Fruit fly (Drosophila melanogaster) whole organism, embryonic: ENCODE data around the gene peng.
A peak's percentile ranks its signal among the peaks of the same experiment; 100 is the strongest.

Experiments
- Awh ChIP-seq: fragments of 200-800 bp; sonication (Bioruptor generic); IDR thresholded peaks from 2 replicates; pipeline ENCODE4, ENCODE4 v1.3.6; 2022; ENCODE audit warnings: missing biosample characterization, missing genetic modification characterization
- BEAF-32 ChIP-seq: fragments of 200-800 bp; sonication (Bioruptor generic); optimal IDR thresholded peaks from 3 replicates; lab custom pipeline; 2017; ENCODE audit warnings: missing biosample characterization, missing genetic modification characterization, mild to moderate bottlenecking, moderate library complexity, missing genetic modification reagents
- CG10959 ChIP-seq: fragments of 200-800 bp; sonication (Bioruptor generic); IDR thresholded peaks from 2 replicates; pipeline ENCODE4 v1.3.6; 2022; ENCODE audit warnings: missing biosample characterization, missing genetic modification characterization
- CG12236 ChIP-seq: fragments of 200-800 bp; sonication (Bioruptor generic); optimal IDR thresholded peaks from 2 replicates; lab custom pipeline; 2016; ENCODE audit warnings: missing biosample characterization, missing genetic modification characterization
- CG12299 ChIP-seq: fragments of 200-800 bp; sonication (Bioruptor generic); optimal IDR thresholded peaks from 2 replicates; lab custom pipeline; 2018; ENCODE audit warnings: missing biosample characterization, mild to moderate bottlenecking, missing genetic modification characterization
- CG1647 ChIP-seq: fragments of 200-800 bp; sonication (Bioruptor generic); optimal IDR thresholded peaks from 3 replicates; lab custom pipeline; 2016; ENCODE audit warnings: missing biosample characterization, missing genetic modification characterization
- CG16863 ChIP-seq: fragments of 200-800 bp; sonication (Bioruptor generic); optimal IDR thresholded peaks from 3 replicates; lab custom pipeline; 2016; ENCODE audit warnings: missing biosample characterization, missing genetic modification characterization
- CG17912 ChIP-seq: fragments of 200-800 bp; sonication (Bioruptor generic); optimal IDR thresholded peaks from 2 replicates; lab custom pipeline; 2018; ENCODE audit warnings: missing biosample characterization, mild to moderate bottlenecking, missing genetic modification characterization
- CG2116 ChIP-seq: fragments of 200-800 bp; sonication (Bioruptor generic); optimal IDR thresholded peaks from 3 replicates; lab custom pipeline; 2018; ENCODE audit warnings: missing biosample characterization, mild to moderate bottlenecking, missing genetic modification characterization
- CG2199 ChIP-seq: fragments of 200-800 bp; sonication (Bioruptor generic); IDR thresholded peaks from 3 replicates; pipeline ENCODE4 v1.3.6; 2022; ENCODE audit warnings: missing biosample characterization, missing genetic modification characterization
- CG30020 ChIP-seq: fragments of 200-800 bp; optimal IDR thresholded peaks from 2 replicates; lab custom pipeline; 2019; ENCODE audit warnings: missing biosample characterization, mild to moderate bottlenecking, missing genetic modification characterization, moderate library complexity
- CG31365 ChIP-seq: fragments of 200-800 bp; sonication (Bioruptor generic); optimal IDR thresholded peaks from 2 replicates; lab custom pipeline; 2018; ENCODE audit warnings: missing biosample characterization, mild to moderate bottlenecking, missing genetic modification characterization
- CG32772 ChIP-seq: fragments of 200-800 bp; sonication (Bioruptor generic); IDR thresholded peaks from 2 replicates; pipeline ENCODE4 v1.3.6; 2022; ENCODE audit warnings: missing biosample characterization, missing genetic modification characterization
- CG33213 ChIP-seq: fragments of 200-800 bp; sonication (Bioruptor generic); optimal IDR thresholded peaks from 3 replicates; lab custom pipeline; 2016; ENCODE audit warnings: missing biosample characterization, missing genetic modification characterization
- CG3407 ChIP-seq: fragments of 200-800 bp; sonication (Bioruptor generic); optimal IDR thresholded peaks from 2 replicates; lab custom pipeline; 2018; ENCODE audit warnings: missing biosample characterization, mild to moderate bottlenecking, missing genetic modification characterization
- CG4282 ChIP-seq: fragments of 200-800 bp; sonication (Bioruptor generic); optimal IDR thresholded peaks from 2 replicates; lab custom pipeline; 2016; ENCODE audit warnings: missing biosample characterization, missing genetic modification characterization
- CG6765 ChIP-seq: fragments of 200-800 bp; sonication (Bioruptor generic); optimal IDR thresholded peaks from 3 replicates; lab custom pipeline; 2017; ENCODE audit warnings: missing biosample characterization, mild to moderate bottlenecking, missing genetic modification characterization
- CG6791 ChIP-seq: fragments of 200-800 bp; sonication (Bioruptor generic); IDR thresholded peaks from 3 replicates; pipeline ENCODE4 v1.3.6; 2022; ENCODE audit warnings: missing biosample characterization, missing genetic modification characterization; ENCODE audit not compliant: partially characterized antibody
- CG7372 ChIP-seq: fragments of 200-800 bp; sonication (Bioruptor generic); IDR thresholded peaks from 2 replicates; pipeline ENCODE4 v1.3.6; 2022; ENCODE audit warnings: missing biosample characterization, missing genetic modification characterization
- CG7745 ChIP-seq: fragments of 200-800 bp; sonication (Bioruptor generic); optimal IDR thresholded peaks from 2 replicates; lab custom pipeline; 2018; ENCODE audit warnings: missing biosample characterization, mild to moderate bottlenecking, missing genetic modification characterization, moderate library complexity
- CG7786 ChIP-seq: fragments of 200-800 bp; sonication (Bioruptor generic); optimal IDR thresholded peaks from 2 replicates; lab custom pipeline; 2016; ENCODE audit warnings: missing biosample characterization, missing genetic modification characterization
- E2f1 ChIP-seq: fragments of 200-800 bp; sonication (Bioruptor generic); IDR thresholded peaks from 2 replicates; pipeline ENCODE4 v1.3.6; 2022; ENCODE audit warnings: missing biosample characterization, missing genetic modification characterization
- Fer2 ChIP-seq: fragments of 200-800 bp; sonication (Bioruptor generic); optimal IDR thresholded peaks from 2 replicates; lab custom pipeline; 2018; ENCODE audit warnings: missing biosample characterization, mild to moderate bottlenecking, missing genetic modification characterization, moderate library complexity
- HLHmδ ChIP-seq: fragments of 200-800 bp; sonication (Bioruptor generic); optimal IDR thresholded peaks from 2 replicates; lab custom pipeline; 2018; ENCODE audit warnings: missing biosample characterization, mild to moderate bottlenecking, missing genetic modification characterization, moderate library complexity
- Mad ChIP-seq: fragments of 200-800 bp; sonication (Bioruptor generic); optimal IDR thresholded peaks from 2 replicates; lab custom pipeline; 2016; ENCODE audit warnings: missing biosample characterization, missing genetic modification characterization
- Oaz ChIP-seq: fragments of 200-800 bp; sonication (Bioruptor generic); IDR thresholded peaks from 2 replicates; pipeline ENCODE4 v1.3.6; 2022; ENCODE audit warnings: missing biosample characterization, missing genetic modification characterization
- Stat92E ChIP-seq, 3 experiments: fragments of >200 bp in 2 of 3; fragments of 200-800 bp in 1 of 3; sonication (Bioruptor generic) in 1 of 3; optimal IDR thresholded peaks; 2 replicates each; lab custom pipeline; 2017 to 2019; ENCODE audit warnings: missing biosample characterization in 3 of 3, missing genetic modification characterization in 3 of 3, mild to moderate bottlenecking in 1 of 3, moderate library complexity in 1 of 3
- Vsx1 ChIP-seq: fragments of 200-800 bp; sonication (Bioruptor generic); optimal IDR thresholded peaks from 2 replicates; lab custom pipeline; 2017; ENCODE audit warnings: missing biosample characterization, mild to moderate bottlenecking, missing genetic modification characterization, missing genetic modification reagents
- abd-A ChIP-seq: fragments of 200-800 bp; sonication (Bioruptor generic); optimal IDR thresholded peaks from 3 replicates; lab custom pipeline; 2019; ENCODE audit warnings: missing biosample characterization, mild to moderate bottlenecking, missing genetic modification characterization, moderate library complexity
- aop ChIP-seq: fragments of 200-800 bp; sonication (Bioruptor generic); IDR thresholded peaks from 2 replicates; pipeline ENCODE4 v1.3.6; 2022; ENCODE audit warnings: missing biosample characterization, missing genetic modification characterization
- ato ChIP-seq: fragments of 200-800 bp; sonication (Bioruptor generic); IDR thresholded peaks from 2 replicates; pipeline ENCODE4 v1.3.6; 2022; ENCODE audit warnings: missing biosample characterization, missing genetic modification characterization; ENCODE audit not compliant: partially characterized antibody
- danr ChIP-seq: fragments of 200-800 bp; sonication (Bioruptor generic); IDR thresholded peaks from 2 replicates; pipeline ENCODE4 v1.3.6; 2022; ENCODE audit warnings: missing biosample characterization, missing genetic modification characterization
- dmrt11E ChIP-seq: fragments of 200-800 bp; sonication (Bioruptor generic); optimal IDR thresholded peaks from 3 replicates; lab custom pipeline; 2018; ENCODE audit warnings: missing biosample characterization, mild to moderate bottlenecking, missing genetic modification characterization, moderate library complexity
- gce ChIP-seq: fragments of 200-800 bp; sonication (Bioruptor generic); IDR thresholded peaks from 3 replicates; pipeline ENCODE4 v1.3.6; 2022; ENCODE audit warnings: missing biosample characterization, missing genetic modification characterization
- grau ChIP-seq: fragments of 200-800 bp; optimal IDR thresholded peaks from 3 replicates; lab custom pipeline; 2019; ENCODE audit warnings: missing biosample characterization, mild to moderate bottlenecking, missing genetic modification characterization, moderate library complexity
- gro ChIP-seq: fragments of 200-800 bp; sonication (Bioruptor generic); optimal IDR thresholded peaks from 2 replicates; lab custom pipeline; 2016; ENCODE audit warnings: missing biosample characterization, missing genetic modification characterization
- gsb ChIP-seq: fragments of 200-800 bp; sonication (Bioruptor generic); IDR thresholded peaks from 2 replicates; pipeline ENCODE4 v1.3.6; 2022; ENCODE audit warnings: missing biosample characterization, missing genetic modification characterization
- h ChIP-seq: fragments of >200 bp; optimal IDR thresholded peaks from 2 replicates; lab custom pipeline; 2017
- jing ChIP-seq: fragments of 200-800 bp; sonication (Bioruptor generic); optimal IDR thresholded peaks from 2 replicates; lab custom pipeline; 2018; ENCODE audit warnings: missing biosample characterization, mild to moderate bottlenecking, missing genetic modification characterization
- lov ChIP-seq, 2 experiments: fragments of 200-800 bp in 1 of 2; fragments of >200 bp in 1 of 2; sonication (Bioruptor generic) in 1 of 2; IDR thresholded peaks in 1 of 2; optimal IDR thresholded peaks in 1 of 2; 2 replicates in 1 of 2; 3 replicates in 1 of 2; pipeline versions ENCODE4 v1.3.6 to Lab custom; 2017 to 2022; ENCODE audit warnings: missing biosample characterization in 1 of 2, missing genetic modification characterization in 1 of 2
- nau ChIP-seq: fragments of 200-800 bp; sonication (Bioruptor generic); optimal IDR thresholded peaks from 3 replicates; lab custom pipeline; 2017; ENCODE audit warnings: missing biosample characterization, mild to moderate bottlenecking, missing genetic modification characterization, missing genetic modification reagents
- peb ChIP-seq: fragments of 200-800 bp; sonication (Bioruptor generic); IDR thresholded peaks from 2 replicates; pipeline ENCODE4 v1.3.6; 2022; ENCODE audit warnings: missing biosample characterization, missing genetic modification characterization
- pzg ChIP-seq: fragments of 200-800 bp; sonication (Bioruptor generic); optimal IDR thresholded peaks from 3 replicates; lab custom pipeline; 2018; ENCODE audit warnings: missing biosample characterization, mild to moderate bottlenecking, missing genetic modification characterization, moderate library complexity
- shn ChIP-seq: fragments of 200-800 bp; sonication (Bioruptor generic); optimal IDR thresholded peaks from 3 replicates; lab custom pipeline; 2016; ENCODE audit warnings: missing biosample characterization, missing genetic modification characterization
- sug ChIP-seq: fragments of 200-800 bp; optimal IDR thresholded peaks from 2 replicates; lab custom pipeline; 2019; ENCODE audit warnings: missing biosample characterization, mild to moderate bottlenecking, missing genetic modification characterization, moderate library complexity
- tin ChIP-seq: fragments of 200-800 bp; sonication (Bioruptor generic); optimal IDR thresholded peaks from 3 replicates; lab custom pipeline; 2016; ENCODE audit warnings: missing biosample characterization, missing genetic modification characterization
- tna ChIP-seq: fragments of 200-800 bp; sonication (Bioruptor generic); IDR thresholded peaks from 2 replicates; pipeline ENCODE4 v1.3.6; 2022; ENCODE audit warnings: missing biosample characterization, missing genetic modification characterization; ENCODE audit not compliant: partially characterized antibody
- tx ChIP-seq: fragments of 200-800 bp; sonication (Bioruptor generic); optimal IDR thresholded peaks from 2 replicates; lab custom pipeline; 2016; ENCODE audit warnings: missing biosample characterization, missing genetic modification characterization
- zen ChIP-seq: fragments of 200-800 bp; sonication (Bioruptor generic); optimal IDR thresholded peaks from 3 replicates; lab custom pipeline; 2018; ENCODE audit warnings: missing biosample characterization, mild to moderate bottlenecking, missing genetic modification characterization, moderate library complexity

Gene peng

dm6 chrX:21306485-21307142 is 43.0 kb downstream of the peng start, which contains the start of gene Abca3 (continued):
- TF ChIP-seq Vsx1 (GFP tag; lab: Kevin White, UChicago) = peak; percentile 89
- TF ChIP-seq CG7372 (GFP tag; lab: Robert Waterston, UW) = peak; percentile 70
- peak; percentile 80 for TF ChIP-seq grau (tag; lab: Kevin White, UChicago)
- no peak for TF ChIP-seq jing (GFP tag; lab: Kevin White, UChicago)
- no peak for TF ChIP-seq CG7745
- no peak for TF ChIP-seq CG32772 (GFP tag; lab: Robert Waterston, UW)
- 0 out of 2 replicates have a peak, but pooled peaks have one; percentile 18 for TF ChIP-seq danr (GFP tag; lab: Robert Waterston, UW)
- no peak for TF ChIP-seq gce (GFP tag; lab: Robert Waterston, UW)
- TF ChIP-seq CG31365 (tag; lab: Kevin White, UChicago) = peak; percentile 21
- peak in 1 of 3 experiments; percentile 24 for TF ChIP-seq Stat92E (GFP tag; optimal IDR thresholded peaks at IDR 0.05; lab: Kevin White, UChicago)
- peak; percentile 43 for TF ChIP-seq dmrt11E (tag; lab: Kevin White, UChicago)
- no peak for TF ChIP-seq nau (GFP tag; lab: Kevin White, UChicago)
- TF ChIP-seq Oaz = no peak
- no peak for TF ChIP-seq CG4282
- no peak for TF ChIP-seq Awh (GFP tag; lab: Robert Waterston, UW)
- TF ChIP-seq gro (GFP tag; lab: Kevin White, UChicago) = peak; percentile 57
- TF ChIP-seq CG6765 (GFP tag; lab: Kevin White, UChicago) = peak; percentile 50
- peak; percentile 33 for TF ChIP-seq CG12236 (GFP tag; lab: Kevin White, UChicago)
- TF ChIP-seq tin (GFP tag; lab: Kevin White, UChicago) = peak; percentile 57
- no peak for TF ChIP-seq CG2199 (GFP tag; lab: Robert Waterston, UW)
- TF ChIP-seq CG30020 (tag; lab: Kevin White, UChicago) = peak; percentile 39
- TF ChIP-seq E2f1 = no peak; the same call in 1 of the 2 replicates
- TF ChIP-seq h = no peak
- TF ChIP-seq aop (GFP tag; lab: Robert Waterston, UW) = no peak
- no peak for TF ChIP-seq CG33213 (GFP tag; lab: Kevin White, UChicago)
- TF ChIP-seq tna = no peak
- no peak for TF ChIP-seq peb (GFP tag; lab: Robert Waterston, UW)
- TF ChIP-seq tx (GFP tag; lab: Kevin White, UChicago) = peak; percentile 42
- peak; percentile 47 for TF ChIP-seq CG12299
- peak; percentile 20 for TF ChIP-seq CG1647 (GFP tag; lab: Kevin White, UChicago)
- TF ChIP-seq Fer2 (tag; lab: Kevin White, UChicago) = peak; percentile 74
- no peak for TF ChIP-seq HLHmδ
- TF ChIP-seq abd-A (tag; lab: Kevin White, UChicago) = no peak
- peak; percentile 37 for TF ChIP-seq BEAF-32 (GFP tag; lab: Kevin White, UChicago)
- peak; percentile 11 for TF ChIP-seq Mad (GFP tag; lab: Kevin White, UChicago)
- TF ChIP-seq lov (optimal IDR thresholded peaks at IDR 0.05; lab: Kevin White, UChicago) = no peak
- TF ChIP-seq lov (GFP tag; IDR thresholded peaks at IDR 0.05; lab: Robert Waterston, UW) = no peak
- no peak for TF ChIP-seq CG17912 (GFP tag; lab: Kevin White, UChicago)
- peak; percentile 13 for TF ChIP-seq zen (tag; lab: Kevin White, UChicago)
- TF ChIP-seq CG6791 (GFP tag; lab: Robert Waterston, UW) = 0 out of 3 replicates have a peak, but pooled peaks have one; percentile 39
- TF ChIP-seq CG10959 (GFP tag; lab: Robert Waterston, UW) = 0 out of 2 replicates have a peak, but pooled peaks have one; percentile 13
- TF ChIP-seq CG16863 (GFP tag; lab: Kevin White, UChicago) = peak; percentile 29
- TF ChIP-seq gsb (GFP tag; lab: Robert Waterston, UW) = no peak; the same call in 1 of the 2 replicates
- TF ChIP-seq ato = no peak
- peak; percentile 55 for TF ChIP-seq CG7786 (GFP tag; lab: Kevin White, UChicago)
- peak; percentile 63 for TF ChIP-seq shn
- peak; percentile 25 for TF ChIP-seq CG3407 (GFP tag; lab: Kevin White, UChicago)
- TF ChIP-seq pzg (GFP tag; lab: Kevin White, UChicago) = peak; percentile 22
- TF ChIP-seq sug (tag; lab: Kevin White, UChicago) = peak; percentile 83
- peak; percentile 28 for TF ChIP-seq CG2116 (GFP tag; lab: Kevin White, UChicago)
